Worm (Caenorhabditis elegans): ENCODE results near the gene srv-24.

The srv-24 gene

DNA sequence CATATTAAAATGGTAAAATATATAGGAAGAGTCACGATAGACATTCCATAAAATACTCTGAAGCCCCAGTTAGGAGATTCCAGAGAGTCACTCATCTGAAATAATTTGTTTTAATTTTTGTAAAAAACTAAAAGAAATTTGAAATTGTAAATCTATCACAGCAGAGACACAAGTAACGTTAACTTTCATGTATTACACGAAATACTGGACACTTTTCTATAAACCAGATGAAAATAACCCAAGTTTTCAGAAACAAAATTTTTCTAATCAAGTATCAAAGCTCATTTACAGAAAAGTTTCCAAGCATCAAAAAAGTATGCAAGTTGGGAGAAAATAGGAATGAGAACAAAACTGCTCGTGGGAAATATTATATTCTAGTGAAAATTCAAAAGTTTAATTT lies 7.6 kb upstream of the srv-24 start, which contains the start of gene srv-27:
TSS of gene srv-27 (minus strand) at position 101 of the 400 bp plus-strand sequence.
- TF ChIP-seq snpc-4 (tag; optimal IDR thresholded peaks at IDR 0.05): no peak
- no peak for TF ChIP-seq elt-1 (tag; optimal IDR thresholded peaks at IDR 0.05; ENCODE audit: borderline replicate concordance, insufficient read depth)
- TF ChIP-seq lin-13 (tag; optimal IDR thresholded peaks at IDR 0.05): no peak
- no peak for TF ChIP-seq lsy-2 (tag; optimal IDR thresholded peaks at IDR 0.05)
- no peak for TF ChIP-seq sptf-1 (tag; optimal IDR thresholded peaks at IDR 0.05)
- TF ChIP-seq ces-1 (GFP tag; optimal IDR thresholded peaks at IDR 0.05): no peak
- no peak for TF ChIP-seq ztf-11 (tag; optimal IDR thresholded peaks at IDR 0.05)
- TF ChIP-seq mab-5 (tag; optimal IDR thresholded peaks at IDR 0.05): no peak
- TF ChIP-seq lin-32 (GFP tag; optimal IDR thresholded peaks at IDR 0.05): no peak
- TF ChIP-seq nhr-237 (tag; optimal IDR thresholded peaks at IDR 0.05): no peak
- TF ChIP-seq flh-1 (GFP tag; optimal IDR thresholded peaks at IDR 0.05): no peak
- TF ChIP-seq mls-2 (tag; optimal IDR thresholded peaks at IDR 0.05): no peak

DNA sequence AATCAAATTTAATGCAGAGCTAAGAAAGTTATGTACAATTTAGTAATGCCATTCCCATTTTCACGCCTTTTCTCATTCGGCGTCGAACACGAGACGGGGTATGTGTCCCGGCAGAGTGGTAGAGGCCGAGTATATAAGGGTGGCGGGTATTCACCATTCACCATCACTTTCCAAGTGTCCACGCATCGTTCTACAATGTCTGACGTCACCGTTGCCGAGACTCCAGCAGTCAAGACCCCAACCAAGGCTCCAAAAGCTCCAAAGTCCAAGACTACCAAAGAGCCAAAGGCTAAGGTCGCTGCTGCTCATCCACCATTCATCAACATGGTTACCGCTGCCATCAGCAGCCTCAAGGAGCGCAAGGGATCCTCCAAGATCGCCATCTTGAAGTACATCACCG lies 3.4 kb upstream of the srv-24 start, which contains the start of gene hil-2:
TSS of gene hil-2 (plus strand) at position 160 of the 400 bp plus-strand sequence.
- TF ChIP-seq zip-8 (tag; optimal IDR thresholded peaks at IDR 0.05) (peak; percentile 17), lin-13 (tag; optimal IDR thresholded peaks at IDR 0.05) (peak; percentile 75), ceh-43 (GFP tag; optimal IDR thresholded peaks at IDR 0.05) (no peak), nhr-237 (tag; optimal IDR thresholded peaks at IDR 0.05) (no peak), pha-4 (tag; optimal IDR thresholded peaks at IDR 0.05) (no peak), mep-1 (tag; optimal IDR thresholded peaks at IDR 0.05) (peak; percentile 61), mab-5 (tag; optimal IDR thresholded peaks at IDR 0.05) (no peak), elt-1 (tag; optimal IDR thresholded peaks at IDR 0.05; ENCODE audit: borderline replicate concordance, insufficient read depth) (no peak)

DNA sequence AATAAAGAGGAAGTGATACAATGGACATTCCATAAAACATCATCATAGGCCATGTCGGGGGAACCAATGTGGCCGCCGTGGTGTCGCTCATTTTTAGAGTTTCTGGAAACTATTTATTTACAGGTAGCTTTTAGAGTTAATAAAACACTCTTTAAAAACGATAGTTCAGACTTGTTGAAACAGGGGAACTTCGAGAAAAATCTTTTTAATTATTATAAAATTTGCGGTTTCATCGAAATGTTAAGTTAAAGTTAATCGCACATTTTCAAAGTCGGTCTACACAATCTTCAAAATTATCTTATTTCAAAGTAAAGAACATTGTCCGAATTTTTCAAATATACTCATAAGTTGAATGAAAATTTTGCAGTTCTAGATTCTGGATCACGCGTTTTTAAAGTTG lies 6.4 kb downstream of the srv-24 start, which contains the start of gene ops-1:
TSS of gene ops-1 (minus strand) at position 101 of the 400 bp plus-strand sequence.
- TF ChIP-seq tbx-8 (GFP tag; optimal IDR thresholded peaks at IDR 0.05) (no peak), nhr-28 (tag; optimal IDR thresholded peaks at IDR 0.05) (no peak), unc-39 (tag; optimal IDR thresholded peaks at IDR 0.05) (no peak), bed-3 (GFP tag; optimal IDR thresholded peaks at IDR 0.05) (no peak), cnd-1 (tag; optimal IDR thresholded peaks at IDR 0.05) (no peak), mep-1 (tag; optimal IDR thresholded peaks at IDR 0.05) (no peak), lin-32 (GFP tag; optimal IDR thresholded peaks at IDR 0.05) (no peak), ceh-83 (GFP tag; optimal IDR thresholded peaks at IDR 0.05) (no peak), lin-13 (tag; optimal IDR thresholded peaks at IDR 0.05) (no peak), ceh-43 (GFP tag; optimal IDR thresholded peaks at IDR 0.05) (no peak), sem-2 (GFP tag; optimal IDR thresholded peaks at IDR 0.05) (no peak), M03D4.4 (tag; optimal IDR thresholded peaks at IDR 0.05) (no peak), sptf-1 (tag; optimal IDR thresholded peaks at IDR 0.05) (no peak), nhr-2 (tag; optimal IDR thresholded peaks at IDR 0.05) (no peak), ceh-39 (tag; optimal IDR thresholded peaks at IDR 0.05) (no peak), drap-1 (GFP tag; optimal IDR thresholded peaks at IDR 0.05) (no peak), nhr-237 (tag; optimal IDR thresholded peaks at IDR 0.05) (no peak), unc-62 (GFP tag; optimal IDR thresholded peaks at IDR 0.05) (no peak), mab-5 (tag; optimal IDR thresholded peaks at IDR 0.05) (no peak)

DNA sequence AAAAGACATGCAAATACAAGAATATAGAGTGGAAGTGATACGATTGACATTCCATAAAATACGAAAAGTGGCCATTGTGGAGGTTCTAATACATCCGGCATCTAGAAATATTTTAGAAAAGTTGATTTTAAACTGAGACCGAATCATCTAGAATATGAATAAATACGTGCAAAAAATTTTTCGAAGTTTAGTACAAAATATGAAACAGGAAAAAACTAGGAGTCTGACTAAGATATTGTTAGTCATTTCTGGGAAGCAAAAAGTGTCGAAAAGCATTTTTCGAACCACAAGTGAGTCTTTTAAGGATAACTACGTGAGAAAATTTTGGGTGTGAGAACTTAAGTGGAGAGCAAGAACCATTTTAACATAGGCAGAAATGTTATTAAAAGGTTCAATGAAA lies 8.5 kb downstream of the srv-24 start, which contains the start of gene srv-32:
TSS of gene srv-32 (minus strand) at position 101 of the 400 bp plus-strand sequence.
- TF ChIP-seq flh-1 (GFP tag; optimal IDR thresholded peaks at IDR 0.05): no peak
- no peak for TF ChIP-seq lin-32 (GFP tag; optimal IDR thresholded peaks at IDR 0.05)
- no peak for TF ChIP-seq ztf-11 (tag; optimal IDR thresholded peaks at IDR 0.05)
- TF ChIP-seq nhr-76 (tag; optimal IDR thresholded peaks at IDR 0.05): no peak
- no peak for TF ChIP-seq bed-3 (GFP tag; optimal IDR thresholded peaks at IDR 0.05)
- no peak for TF ChIP-seq elt-1 (tag; optimal IDR thresholded peaks at IDR 0.05; ENCODE audit: borderline replicate concordance, insufficient read depth)
- TF ChIP-seq ceh-43 (GFP tag; optimal IDR thresholded peaks at IDR 0.05): no peak

DNA sequence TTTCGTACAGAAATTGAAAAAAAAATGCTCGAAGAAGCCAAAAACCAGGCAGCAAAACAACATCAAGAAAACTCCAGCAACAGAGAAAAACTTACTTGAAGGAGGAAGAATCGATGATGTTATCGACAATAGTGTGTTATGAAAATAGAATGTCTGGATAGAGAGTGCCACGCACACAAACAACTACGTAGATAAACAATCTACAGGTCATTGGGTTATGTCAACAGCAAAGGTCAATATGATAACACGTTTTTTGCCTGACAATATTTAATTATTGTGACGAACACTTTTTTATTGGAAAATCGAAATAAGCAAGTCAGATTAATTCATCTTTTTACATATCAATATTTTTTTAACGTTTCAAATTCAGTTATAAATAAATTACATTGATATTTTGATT lies 11.2 kb downstream of the srv-24 start, which contains the start of gene sams-5:
TSS of gene sams-5 (minus strand) at position 131 of the 400 bp plus-strand sequence.
- TF ChIP-seq nhr-237 (tag; optimal IDR thresholded peaks at IDR 0.05) (no peak), flh-1 (GFP tag; optimal IDR thresholded peaks at IDR 0.05) (no peak), ceh-39 (tag; optimal IDR thresholded peaks at IDR 0.05) (no peak), sem-2 (GFP tag; optimal IDR thresholded peaks at IDR 0.05) (no peak), mls-2 (tag; optimal IDR thresholded peaks at IDR 0.05) (no peak), ces-1 (GFP tag; optimal IDR thresholded peaks at IDR 0.05) (no peak)

All from whole organism, mixed stage, embryonic.